Worm (Caenorhabditis elegans): Measurements from ENCODE around the gene F26F2.10.
A peak's percentile ranks its signal among the peaks of the same experiment; 100 is the strongest.
"Not testable (repeated sequence)": the region's sequence is repeated elsewhere in the genome, so short reads cannot be mapped to it uniquely, and the experiment has no call there.

Gene F26F2.10

DNA sequence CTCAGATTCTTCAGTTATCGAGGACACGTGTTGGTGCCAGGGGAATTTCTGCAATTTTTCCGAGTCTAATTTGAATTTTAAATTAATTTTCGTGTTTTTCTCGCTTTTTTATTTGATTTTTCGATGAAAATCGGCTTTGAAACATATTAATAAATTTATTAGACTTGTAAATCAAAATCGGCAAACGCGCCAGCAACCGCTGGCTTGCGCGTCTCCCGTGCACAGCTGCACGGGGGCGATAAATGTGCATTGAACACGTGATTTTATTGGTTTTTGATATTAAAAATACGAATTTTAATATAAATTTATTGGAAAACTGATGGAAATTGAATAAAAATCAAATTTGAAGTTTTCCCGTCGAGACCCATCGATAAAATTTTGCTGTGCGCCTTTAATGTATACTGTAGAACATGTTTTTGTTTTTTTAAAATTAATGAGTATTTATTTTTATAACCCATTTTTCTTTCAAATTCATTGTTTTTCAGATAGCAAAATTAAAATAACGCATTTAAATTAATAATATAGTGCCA lies 14.1 kb downstream of the F26F2.10 start, which contains the start of gene F26F2.7 (continued):
- peak; percentile 61 to 80 (median 70) for TF ChIP-seq ceh-82 (tag; optimal IDR thresholded peaks at IDR 0.05)
- no peak for TF ChIP-seq ets-5 (GFP tag; IDR thresholded peaks at IDR 0.05)
- TF ChIP-seq C34B4.2 (tag; optimal IDR thresholded peaks at IDR 0.05): no peak
- no peak for TF ChIP-seq ama-1 (optimal IDR thresholded peaks at IDR 0.05)
- no peak for TF ChIP-seq ces-1 (GFP tag; optimal IDR thresholded peaks at IDR 0.05)
- peak; percentile 90 for TF ChIP-seq snu-23 (GFP tag; optimal IDR thresholded peaks at IDR 0.05)

DNA sequence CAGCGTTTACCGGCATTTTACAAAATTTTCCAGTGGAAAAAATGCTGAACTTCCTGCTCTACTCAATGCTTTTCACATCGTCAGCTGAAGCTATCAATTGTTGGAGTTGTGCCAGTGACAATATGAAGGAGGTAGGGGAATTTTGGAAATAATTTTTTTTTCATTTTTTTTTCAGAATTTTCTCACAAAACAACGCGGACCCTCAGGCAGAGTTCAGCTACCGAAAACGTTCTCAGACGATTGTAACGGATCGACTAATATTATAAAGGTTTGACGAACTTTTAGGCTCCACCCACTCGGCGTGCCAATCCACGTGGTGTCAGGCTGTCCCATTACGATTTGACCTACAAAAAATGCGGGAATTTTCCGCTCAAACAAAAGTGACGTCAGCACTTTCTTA lies 15.1 kb downstream of the F26F2.10 start, which contains the start of gene F26F2.8:
Gene F26F2.8, plus strand, starts transcription at position 13 of the 400 bp plus-strand sequence.
- TF ChIP-seq hlh-17 (GFP tag; optimal IDR thresholded peaks at IDR 0.05; ENCODE audit: borderline replicate concordance) (no peak), efl-1 (optimal IDR thresholded peaks at IDR 0.05) (no peak), efl-1 (GFP tag; optimal IDR thresholded peaks at IDR 0.05 in 1 of 2) (peak in 1 of 2 experiments; percentile 66)

DNA sequence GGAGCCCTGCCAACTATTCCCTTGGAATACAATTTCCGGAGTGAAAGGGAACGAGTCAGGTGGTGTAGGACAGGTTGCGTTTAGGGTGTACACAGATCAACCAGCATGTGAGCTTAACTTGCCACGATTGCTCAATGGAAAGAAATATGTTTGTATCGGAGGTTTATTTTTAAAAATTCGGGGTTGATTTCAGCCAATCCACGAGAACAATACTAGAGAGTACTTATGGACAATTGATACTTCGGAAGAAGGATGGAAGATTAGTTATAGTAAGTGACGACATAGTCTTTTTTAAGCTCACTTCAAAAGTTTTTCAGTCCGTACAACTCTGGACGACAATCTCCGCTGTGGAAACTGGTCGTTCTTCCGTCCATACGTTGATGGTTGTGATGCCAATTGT lies 19.8 kb downstream of the F26F2.10 start:
- TF ChIP-seq Y116A8C.19 (tag; optimal IDR thresholded peaks at IDR 0.05; ENCODE audit: borderline replicate concordance): no peak
- TF ChIP-seq lin-35 (GFP tag; optimal IDR thresholded peaks at IDR 0.05): no peak
- TF ChIP-seq elt-3 (tag; optimal IDR thresholded peaks at IDR 0.05): no peak
- TF ChIP-seq tlp-1 (tag; optimal IDR thresholded peaks at IDR 0.05): no peak
- no peak for TF ChIP-seq C04F5.9 (tag; optimal IDR thresholded peaks at IDR 0.05)
- TF ChIP-seq lir-3 (tag; optimal IDR thresholded peaks at IDR 0.05; ENCODE audit: poor library complexity): no peak
- TF ChIP-seq C16A3.4 (tag; optimal IDR thresholded peaks at IDR 0.05): no peak
- TF ChIP-seq nhr-28 (tag; optimal IDR thresholded peaks at IDR 0.05): no peak
- no peak for TF ChIP-seq lin-13 (GFP tag; optimal IDR thresholded peaks at IDR 0.05)
- TF ChIP-seq efl-1 (optimal IDR thresholded peaks at IDR 0.05): no peak
- no peak for TF ChIP-seq efl-1 (GFP tag; optimal IDR thresholded peaks at IDR 0.05 in 1 of 2)
- TF ChIP-seq dpl-1 (GFP tag; optimal IDR thresholded peaks at IDR 0.05): no peak
- TF ChIP-seq C34B4.2 (tag; optimal IDR thresholded peaks at IDR 0.05): no peak
- no peak for TF ChIP-seq jun-1 (tag; optimal IDR thresholded peaks at IDR 0.05)
- no peak for TF ChIP-seq ceh-90 (tag; optimal IDR thresholded peaks at IDR 0.05)
- TF ChIP-seq ceh-82 (tag; optimal IDR thresholded peaks at IDR 0.05): no peak
- no peak for TF ChIP-seq unc-62 (GFP tag; optimal IDR thresholded peaks at IDR 0.05)
- TF ChIP-seq ets-5 (GFP tag; IDR thresholded peaks at IDR 0.05): no peak
- no peak for TF ChIP-seq fos-1 (tag; optimal IDR thresholded peaks at IDR 0.05)
- no peak for TF ChIP-seq grh-1 (GFP tag; IDR thresholded peaks at IDR 0.05)
- TF ChIP-seq lin-14 (GFP tag; optimal IDR thresholded peaks at IDR 0.05): no peak

DNA sequence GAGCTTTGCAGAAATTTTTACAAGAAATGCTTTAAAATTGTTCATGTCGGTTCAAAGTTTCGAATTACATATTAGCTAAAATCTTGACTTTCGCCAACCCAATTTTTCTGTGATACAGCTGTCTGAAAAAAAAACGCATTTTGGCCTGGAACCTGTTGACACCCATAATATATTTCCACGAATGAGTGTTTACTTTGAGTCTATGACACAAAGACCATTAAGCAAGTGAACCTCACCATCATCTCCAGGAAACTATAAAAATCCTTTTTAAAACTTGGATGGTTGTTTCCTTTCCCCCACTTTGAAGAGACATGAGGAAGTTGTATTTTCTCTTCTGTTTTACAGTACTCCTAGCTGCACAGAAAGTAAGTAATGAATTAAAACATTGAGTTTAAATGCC lies 20.3 kb downstream of the F26F2.10 start, which contains the start of gene clec-263:
Gene clec-263, plus strand, starts transcription at position 301 of the 400 bp plus-strand sequence.
- TF ChIP-seq xbp-1 (tag; optimal IDR thresholded peaks at IDR 0.05) (no peak), efl-1 (optimal IDR thresholded peaks at IDR 0.05) (no peak), efl-1 (GFP tag; optimal IDR thresholded peaks at IDR 0.05 in 1 of 2) (peak in 1 of 2 experiments; percentile 4)

DNA sequence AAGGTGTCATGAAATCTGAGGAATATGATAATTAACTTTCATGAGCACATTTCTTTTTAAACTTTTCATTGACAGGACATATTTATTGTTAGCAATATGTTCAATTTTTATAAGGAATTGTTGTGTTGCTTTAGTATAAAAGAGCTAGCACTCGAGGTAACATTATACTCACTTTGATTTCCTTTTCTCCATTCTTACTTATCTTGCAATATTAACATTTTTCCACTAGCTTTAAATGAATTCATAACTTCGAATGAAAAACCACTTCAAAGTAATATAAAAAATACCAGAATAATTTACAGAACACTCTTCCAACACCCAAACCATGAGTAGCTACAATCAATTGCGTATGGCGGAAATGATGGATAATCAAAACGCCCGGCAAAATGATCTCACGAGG lies 21.3 kb downstream of the F26F2.10 start, which contains the start of gene F26F2.5:
Gene F26F2.5, plus strand, starts transcription at position 301 of the 400 bp plus-strand sequence.
- TF ChIP-seq nhr-19 (GFP tag; conservative IDR thresholded peaks at IDR 0.05) (no peak), vab-15 (tag; optimal IDR thresholded peaks at IDR 0.05) (no peak), lir-3 (tag; optimal IDR thresholded peaks at IDR 0.05; ENCODE audit: poor library complexity) (no peak), sox-4 (tag; optimal IDR thresholded peaks at IDR 0.05) (no peak)

DNA sequence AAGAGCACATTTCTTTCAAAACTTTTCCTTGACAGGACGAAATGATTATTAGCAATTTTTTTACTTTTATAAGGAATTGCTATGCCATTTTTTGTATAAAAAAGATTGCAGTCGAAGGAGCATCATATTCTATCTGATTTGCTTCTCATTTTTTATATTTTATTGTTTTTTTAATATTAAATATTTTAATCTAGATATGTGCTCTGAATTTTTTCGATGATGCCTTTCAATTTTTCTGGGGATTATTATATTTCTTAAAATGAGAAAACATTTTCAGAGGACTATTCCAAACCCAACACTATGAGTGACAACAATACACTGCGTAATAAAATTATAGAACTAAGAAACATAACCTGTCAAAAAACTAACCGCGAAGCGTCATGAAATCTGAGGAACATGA lies 25.7 kb downstream of the F26F2.10 start, which contains the start of gene F26F2.4:
Gene F26F2.4, plus strand, starts transcription at position 301 of the 400 bp plus-strand sequence.
- TF ChIP-seq nhr-237 (tag; optimal IDR thresholded peaks at IDR 0.05); ceh-63 (GFP tag; optimal IDR thresholded peaks at IDR 0.05); grh-1 (GFP tag; IDR thresholded peaks at IDR 0.05): not testable (repeated sequence)
